Fruit fly (Drosophila melanogaster): Measurements from ENCODE around the gene Kdm5.

The Kdm5 gene

DNA sequence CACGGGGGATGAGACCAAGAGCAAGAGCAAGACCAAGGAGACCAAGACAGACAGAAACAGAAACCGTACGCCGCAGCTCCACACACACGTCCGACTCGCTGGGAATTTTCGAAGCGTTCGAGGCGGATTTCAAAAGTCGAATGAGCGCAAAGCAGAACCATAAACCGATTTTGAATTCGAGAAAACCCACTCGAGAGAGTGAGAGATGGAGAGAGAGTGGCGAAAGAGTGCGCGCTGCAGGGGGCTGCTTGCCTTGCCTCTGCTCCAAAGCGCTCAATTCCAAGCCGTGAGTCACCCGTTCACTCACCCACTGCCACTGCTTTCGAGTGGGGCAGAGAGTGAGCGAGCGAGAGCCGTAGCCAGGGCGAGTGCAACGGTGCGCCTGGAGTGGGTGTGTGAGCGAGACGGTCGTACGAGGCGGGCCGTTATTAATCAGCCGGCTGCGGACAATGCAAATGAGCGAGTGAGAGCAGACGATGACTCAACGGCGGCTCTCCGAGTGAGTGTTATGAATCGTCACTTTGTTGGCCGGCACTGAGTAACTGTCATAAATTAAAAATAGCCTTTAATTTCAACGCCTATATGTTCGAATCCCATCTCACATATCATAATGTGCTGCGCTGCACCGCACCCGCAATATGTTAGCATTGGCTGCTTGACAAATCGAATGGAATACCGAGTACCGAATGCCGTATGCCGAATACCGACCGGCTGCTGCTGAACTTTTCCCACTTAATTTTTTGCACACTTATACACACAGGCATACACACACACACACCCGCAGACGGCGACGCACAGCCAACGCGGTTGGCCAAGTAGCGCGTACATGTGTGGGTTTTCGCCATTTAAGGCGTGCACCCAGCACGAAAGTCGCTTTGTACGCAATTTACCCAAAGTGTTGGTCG, 19.1 kb downstream of the Kdm5 start (continued):
- TF ChIP-seq Hr78 (GFP tag; optimal IDR thresholded peaks at IDR 0.05) (no peak), GATAd (GFP tag; optimal IDR thresholded peaks at IDR 0.05) (no peak), Myc (optimal IDR thresholded peaks at IDR 0.05) (no peak), psq (GFP tag; optimal IDR thresholded peaks at IDR 0.05) (peak; percentile 56), dsf (GFP tag; optimal IDR thresholded peaks at IDR 0.05; ENCODE audit: borderline replicate concordance) (no peak), br (GFP tag; optimal IDR thresholded peaks at IDR 0.05) (peak; percentile 62), woc (GFP tag; optimal IDR thresholded peaks at IDR 0.05) (peak; percentile 26)

DNA sequence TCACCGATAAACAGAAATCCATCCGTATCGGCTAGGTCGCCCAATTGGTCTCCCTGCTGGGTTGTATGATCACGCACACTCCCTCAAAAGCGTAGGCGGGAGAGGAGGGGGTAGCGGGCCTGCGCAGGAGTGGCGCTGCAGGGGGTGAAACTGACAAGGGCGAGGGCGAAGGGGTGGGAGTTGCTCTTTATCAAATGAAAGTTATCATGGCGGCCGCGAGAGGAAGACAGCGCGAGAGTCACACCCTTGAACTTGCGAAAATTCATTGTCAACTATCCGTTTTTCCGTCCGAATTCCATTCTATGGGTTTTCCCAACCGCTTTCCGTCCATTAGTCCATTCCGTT, 20.3 kb downstream of the Kdm5 start:
- TF ChIP-seq dmrt93B (GFP tag; optimal IDR thresholded peaks at IDR 0.05) (peak; percentile 4), Dif (GFP tag; optimal IDR thresholded peaks at IDR 0.05; ENCODE audit: partially characterized antibody) (peak; percentile 4), woc (GFP tag; optimal IDR thresholded peaks at IDR 0.05) (no peak)

DNA sequence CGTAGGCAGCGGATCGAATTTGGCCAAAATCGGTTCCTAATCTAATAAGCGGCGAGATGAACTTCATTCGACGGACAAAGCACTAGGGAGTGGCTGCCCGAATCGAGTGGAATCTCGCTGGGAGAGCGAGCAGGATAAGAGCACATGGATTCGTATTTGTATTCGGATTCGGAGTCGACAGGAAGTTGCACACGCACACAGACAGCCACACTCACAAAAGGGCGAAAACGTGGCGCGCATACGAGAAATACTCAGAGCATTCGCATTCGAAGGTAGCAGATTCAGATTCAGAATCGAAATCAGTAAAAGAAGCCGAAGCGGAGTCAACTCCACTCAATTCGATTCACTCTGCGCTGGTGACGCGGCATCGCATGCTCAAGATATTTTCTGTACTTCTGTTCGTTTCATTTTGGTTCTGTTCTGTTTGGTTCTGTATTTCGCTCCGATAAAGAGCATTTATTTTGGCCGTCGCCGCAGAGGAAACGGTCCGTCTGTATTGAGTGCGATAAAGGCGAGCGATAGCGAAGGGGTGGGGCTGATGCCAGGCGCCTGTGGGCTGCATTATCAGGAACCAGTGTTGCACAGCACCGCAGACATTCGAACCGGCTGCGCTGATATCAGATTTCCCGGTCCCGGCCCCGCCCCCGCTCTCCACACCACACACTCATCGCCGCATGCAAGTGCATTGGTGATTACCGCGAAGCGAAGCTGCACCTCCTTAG, 20.8 kb downstream of the Kdm5 start:
- TF ChIP-seq fru (GFP tag; optimal IDR thresholded peaks at IDR 0.05) = no peak
- TF ChIP-seq dl (GFP tag; optimal IDR thresholded peaks at IDR 0.05; ENCODE audit: insufficient read depth in 1 of 2, partially characterized antibody in 2 of 2) = no peak
- no peak for TF ChIP-seq pan (optimal IDR thresholded peaks at IDR 0.05)
- TF ChIP-seq Vsx2 (GFP tag; optimal IDR thresholded peaks at IDR 0.05; ENCODE audit: partially characterized antibody) = no peak
- TF ChIP-seq jim (GFP tag; optimal IDR thresholded peaks at IDR 0.05) = no peak
- TF ChIP-seq CrebA (GFP tag; optimal IDR thresholded peaks at IDR 0.05; ENCODE audit: borderline replicate concordance) = peak; percentile 94
- TF ChIP-seq foxo (GFP tag; optimal IDR thresholded peaks at IDR 0.05) = peak; percentile 18 to 24
- TF ChIP-seq Hr78 (GFP tag; optimal IDR thresholded peaks at IDR 0.05) = peak; percentile 3
- no peak for TF ChIP-seq Dfd (GFP tag; optimal IDR thresholded peaks at IDR 0.05)
- TF ChIP-seq woc (GFP tag; optimal IDR thresholded peaks at IDR 0.05) = peak; percentile 37
- no peak for TF ChIP-seq lola (GFP tag; optimal IDR thresholded peaks at IDR 0.05)
- no peak for TF ChIP-seq tai (GFP tag; optimal IDR thresholded peaks at IDR 0.05)
- no peak for TF ChIP-seq N (GFP tag; optimal IDR thresholded peaks at IDR 0.05)
- TF ChIP-seq psq (GFP tag; optimal IDR thresholded peaks at IDR 0.05) = peak; percentile 23
- TF ChIP-seq brk (GFP tag; optimal IDR thresholded peaks at IDR 0.05) = peak; percentile 70
- TF ChIP-seq Rel (GFP tag; optimal IDR thresholded peaks at IDR 0.05) = peak; percentile 78
- TF ChIP-seq Rel (tag; optimal IDR thresholded peaks at IDR 0.05) = peak; percentile 72
- peak; percentile 67 for TF ChIP-seq Jra (GFP tag; optimal IDR thresholded peaks at IDR 0.05)
- TF ChIP-seq dsf (GFP tag; optimal IDR thresholded peaks at IDR 0.05; ENCODE audit: borderline replicate concordance) = no peak
- peak; percentile 79 for TF ChIP-seq h (GFP tag; optimal IDR thresholded peaks at IDR 0.05)
- TF ChIP-seq HLH106 (tag; optimal IDR thresholded peaks at IDR 0.05) = peak; percentile 21
- no peak for TF ChIP-seq sage (GFP tag; optimal IDR thresholded peaks at IDR 0.05)
- TF ChIP-seq Myc (optimal IDR thresholded peaks at IDR 0.05) = no peak
- no peak for TF ChIP-seq GATAd (GFP tag; optimal IDR thresholded peaks at IDR 0.05)
- TF ChIP-seq Mio (GFP tag; optimal IDR thresholded peaks at IDR 0.05) = peak; percentile 37
- TF ChIP-seq CG9705 (GFP tag; optimal IDR thresholded peaks at IDR 0.05) = no peak
- TF ChIP-seq Hr83 (GFP tag; optimal IDR thresholded peaks at IDR 0.05; ENCODE audit: poor library complexity, severe bottlenecking) = peak; percentile 70
- TF ChIP-seq ey (GFP tag; optimal IDR thresholded peaks at IDR 0.05) = no peak
- TF ChIP-seq rgr (GFP tag; optimal IDR thresholded peaks at IDR 0.05) = peak; percentile 38
- no peak for TF ChIP-seq dmrt93B (GFP tag; optimal IDR thresholded peaks at IDR 0.05)
- TF ChIP-seq Dif (GFP tag; optimal IDR thresholded peaks at IDR 0.05; ENCODE audit: partially characterized antibody) = no peak
- no peak for TF ChIP-seq sv (GFP tag; optimal IDR thresholded peaks at IDR 0.05)
- TF ChIP-seq CG32264 (GFP tag; optimal IDR thresholded peaks at IDR 0.05) = no peak
- peak; percentile 7 for TF ChIP-seq Sp1 (GFP tag; optimal IDR thresholded peaks at IDR 0.05)
- TF ChIP-seq OdsH (GFP tag; optimal IDR thresholded peaks at IDR 0.05) = peak; percentile 34
- TF ChIP-seq Abd-B (GFP tag; optimal IDR thresholded peaks at IDR 0.05) = no peak
- TF ChIP-seq br (GFP tag; optimal IDR thresholded peaks at IDR 0.05) = peak; percentile 50
- TF ChIP-seq Hnf4 (GFP tag; optimal IDR thresholded peaks at IDR 0.05) = peak; percentile 53
- TF ChIP-seq usp (GFP tag; optimal IDR thresholded peaks at IDR 0.05) = no peak
